Worm (Caenorhabditis elegans) whole organism, late embryonic: ENCODE measurements around the gene fbxb-108.

Experiments
- elt-4 ChIP-seq: sonication (generic microtip); optimal IDR thresholded peaks from 2 replicates; lab custom pipeline; 2016; ENCODE audit warnings: missing genetic modification characterization, missing compliant biosample characterization
- fkh-6 ChIP-seq: sonication (generic microtip); optimal IDR thresholded peaks from 2 replicates; lab custom pipeline; 2016; ENCODE audit warnings: missing genetic modification characterization, missing compliant biosample characterization
- hlh-13 ChIP-seq: fragments of 200-800 bp; sonication (Bioruptor generic); optimal IDR thresholded peaks from 2 replicates; lab custom pipeline; 2018; ENCODE audit warnings: mild to moderate bottlenecking, missing genetic modification characterization, missing compliant biosample characterization
- nhr-11 ChIP-seq: fragments of 150-350 bp; optimal IDR thresholded peaks from 2 replicates; lab custom pipeline; 2014; ENCODE audit warnings: missing biosample characterization, missing genetic modification characterization
- npax-4 ChIP-seq: sonication (generic microtip); optimal IDR thresholded peaks from 2 replicates; lab custom pipeline; 2016; ENCODE audit warnings: missing genetic modification characterization, missing compliant biosample characterization
- pha-4 ChIP-seq: fragments of 150-350 bp; optimal IDR thresholded peaks from 2 replicates; lab custom pipeline; 2018; ENCODE audit warnings: missing biosample characterization, missing genetic modification reagents, missing genetic modification characterization
- pqm-1 ChIP-seq: sonication (generic microtip); optimal IDR thresholded peaks from 2 replicates; lab custom pipeline; 2016; ENCODE audit warnings: missing genetic modification characterization, missing compliant biosample characterization
- sox-2 ChIP-seq: fragments of 200-800 bp; sonication (Bioruptor generic); IDR thresholded peaks from 2 replicates; pipeline ENCODE4 v1.3.6; 2022; ENCODE audit warnings: missing genetic modification reagents, missing genetic modification characterization, missing compliant biosample characterization

ce11 chrII:2766331-2766730 is 1.6 kb downstream of the fbxb-108 start, which contains the start of gene F08D12.15:
- no peak for TF ChIP-seq fkh-6 (tag; lab: Kevin White, UChicago)
- no peak for TF ChIP-seq npax-4 (tag; lab: Kevin White, UChicago)
- no peak for TF ChIP-seq nhr-11 (tag; lab: Kevin White, UChicago)
- TF ChIP-seq pha-4 (tag; lab: Kevin White, UChicago), result no peak
- TF ChIP-seq hlh-13 (GFP tag; lab: Kevin White, UChicago), result no peak
- no peak for TF ChIP-seq sox-2
- no peak for TF ChIP-seq pqm-1 (tag; lab: Kevin White, UChicago)
- no peak for TF ChIP-seq elt-4 (tag; lab: Kevin White, UChicago)
